Worm (Caenorhabditis elegans): ENCODE measurements around the gene W02G9.4.

DNA sequence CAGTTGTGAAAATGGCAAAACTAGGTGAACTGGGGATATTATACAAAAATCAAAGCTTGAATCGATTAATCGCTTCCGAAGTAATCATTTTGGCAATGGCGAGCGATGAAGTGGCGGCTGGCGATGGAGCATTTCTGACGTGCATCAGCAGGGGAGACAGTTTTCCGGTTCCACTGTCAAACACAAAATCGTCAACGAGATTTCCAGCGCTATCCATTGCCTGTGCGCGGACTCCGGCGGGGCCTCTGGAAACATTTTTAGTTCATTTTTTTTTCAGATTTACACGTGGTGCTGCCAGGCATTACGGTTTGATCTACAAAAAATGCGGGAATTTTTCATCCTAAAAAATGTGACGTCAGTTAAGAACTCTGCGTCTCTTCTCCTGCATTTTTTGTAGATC is 21.9 kb downstream of the W02G9.4 start:
- TF ChIP-seq W03F9.2 (tag; optimal IDR thresholded peaks at IDR 0.05), result no peak
- no peak for TF ChIP-seq him-1 (tag; optimal IDR thresholded peaks at IDR 0.05)

Data from whole organism, L4/young adult.